Comparison of ENCODE assay signal across 1 worm cellular context in genomic region chrIII:8446940-8447403, ce11.
TF ChIP-seq lines count a peak whose summit lies in the region.

Gene rpn-3 (plus strand): TSS chrIII:8447353.

TF ChIP-seq in whole organism, L4 larva, 104 proteins besides CTCF, POLR2A, EP300 and RAD21 (continued from another document):
- peak; percentile 99 for TF ChIP-seq mdt-29 (GFP tag; IDR thresholded peaks at IDR 0.05; lab: Robert Waterston, UW)
- peak; percentile 85 for TF ChIP-seq zip-2 (tag; optimal IDR thresholded peaks at IDR 0.05; lab: Kevin White, UChicago)
- peak; percentile 98 for TF ChIP-seq dve-1 (tag; optimal IDR thresholded peaks at IDR 0.05; lab: Kevin White, UChicago; ENCODE audit: insufficient read depth)
- TF ChIP-seq lin-13 (GFP tag; optimal IDR thresholded peaks at IDR 0.05; lab: Kevin White, UChicago), result peak; percentile 93
- peak; percentile 26; the same call in 1 of the 2 replicates for TF ChIP-seq set-16 (GFP tag; IDR thresholded peaks at IDR 0.05; lab: Robert Waterston, UW)
- TF ChIP-seq hlh-30 (tag; optimal IDR thresholded peaks at IDR 0.05; lab: Kevin White, UChicago; ENCODE audit: insufficient read depth), result peak; percentile 94
- TF ChIP-seq nhr-111 (GFP tag; optimal IDR thresholded peaks at IDR 0.05; lab: Kevin White, UChicago), result no peak
- TF ChIP-seq aha-1 (tag; lab: Kevin White, UChicago), result peak; percentile 96
- TF ChIP-seq hif-1 (tag; optimal IDR thresholded peaks at IDR 0.05; lab: Kevin White, UChicago), result peak; percentile 74 to 81
- peak; percentile 73 for TF ChIP-seq lin-15B (tag; optimal IDR thresholded peaks at IDR 0.05; lab: Kevin White, UChicago)
- TF ChIP-seq T20F7.1 (GFP tag; optimal IDR thresholded peaks at IDR 0.05; lab: Kevin White, UChicago), result peak; percentile 92
- peak; percentile 95 for TF ChIP-seq rbr-2 (tag; optimal IDR thresholded peaks at IDR 0.05; lab: Kevin White, UChicago)
- TF ChIP-seq pha-4 (GFP tag; IDR thresholded peaks at IDR 0.05; lab: Robert Waterston, UW), result peak; percentile 93
- peak; percentile 98 for TF ChIP-seq pha-4 (tag; optimal IDR thresholded peaks at IDR 0.05; lab: Kevin White, UChicago)
- peak; percentile 75 for TF ChIP-seq zfp-2 (tag; optimal IDR thresholded peaks at IDR 0.05; lab: Kevin White, UChicago)
- TF ChIP-seq madf-9 (GFP tag; conservative IDR thresholded peaks at IDR 0.05; lab: Robert Waterston, UW), result peak; percentile 66
- peak; percentile 81 for TF ChIP-seq ctbp-1 (GFP tag; IDR thresholded peaks at IDR 0.05; lab: Robert Waterston, UW)
- TF ChIP-seq F37D6.2 (tag; optimal IDR thresholded peaks at IDR 0.05; lab: Kevin White, UChicago), result peak; percentile 88
- peak; percentile 47 for TF ChIP-seq snpc-1.2 (GFP tag; IDR thresholded peaks at IDR 0.05; lab: Robert Waterston, UW)
- TF ChIP-seq ztf-11 (tag; optimal IDR thresholded peaks at IDR 0.05; lab: Kevin White, UChicago), result no peak
- TF ChIP-seq ceh-44 (GFP tag; IDR thresholded peaks at IDR 0.05; lab: Robert Waterston, UW), result no peak
- no peak for TF ChIP-seq D1046.2 (GFP tag; IDR thresholded peaks at IDR 0.05; lab: Robert Waterston, UW)
- TF ChIP-seq vab-7 (GFP tag; IDR thresholded peaks at IDR 0.05; lab: Robert Waterston, UW), result no peak; the same call in 1 of the 2 replicates
- no peak for TF ChIP-seq lim-7 (GFP tag; IDR thresholded peaks at IDR 0.05; lab: Robert Waterston, UW)
- peak; percentile 74 for TF ChIP-seq nhr-48 (tag; optimal IDR thresholded peaks at IDR 0.05; lab: Kevin White, UChicago)
- peak; percentile 56 for TF ChIP-seq mxl-3 (GFP tag; optimal IDR thresholded peaks at IDR 0.05; lab: Kevin White, UChicago)
- TF ChIP-seq ama-1 (optimal IDR thresholded peaks at IDR 0.05; lab: Kevin White, UChicago), result peak; percentile 75
- TF ChIP-seq nhr-41 (GFP tag; IDR thresholded peaks at IDR 0.05; lab: Robert Waterston, UW), result peak; percentile 21; the same call in 1 of the 2 replicates
- no peak for TF ChIP-seq zag-1 (tag; optimal IDR thresholded peaks at IDR 0.05; lab: Kevin White, UChicago)
- peak; percentile 82 for TF ChIP-seq saeg-2 (GFP tag; IDR thresholded peaks at IDR 0.05; lab: Robert Waterston, UW)
